Fruit fly (Drosophila melanogaster): ENCODE data around the gene CG4022.

Gene CG4022

DNA sequence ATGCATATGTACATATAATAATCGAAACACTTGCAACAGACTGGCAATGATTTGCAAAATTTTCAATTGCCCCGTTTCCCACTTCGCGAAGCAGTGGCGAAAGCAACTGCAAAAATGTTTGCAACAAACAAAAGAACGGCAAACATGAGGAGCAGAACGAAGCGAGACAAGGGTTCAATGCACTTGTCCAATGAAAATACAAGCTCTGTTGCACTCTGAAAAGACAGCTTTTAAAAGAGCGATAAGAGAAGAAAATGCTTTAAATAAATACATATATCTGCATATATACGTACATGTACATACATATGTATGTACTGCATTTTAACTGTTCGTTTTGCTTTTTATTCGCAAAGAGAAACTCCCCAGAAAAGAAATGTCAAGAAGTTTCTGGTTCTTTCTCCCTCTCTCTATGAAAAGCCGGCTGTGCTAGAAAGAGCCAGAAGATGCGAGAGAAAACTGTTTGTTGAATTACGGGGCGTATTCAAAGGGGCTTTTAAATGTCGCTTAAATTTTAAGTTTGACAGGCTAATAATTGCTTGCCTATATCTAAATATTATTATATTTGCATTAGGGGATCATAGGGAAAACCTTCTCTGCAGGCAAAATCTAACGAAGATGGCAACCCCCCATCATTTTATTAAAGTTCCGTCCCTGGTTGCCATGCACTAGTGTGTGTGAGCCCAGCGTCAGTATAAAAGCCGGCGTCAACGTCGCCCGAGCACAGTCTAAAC, 27.1 kb downstream of the CG4022 start, which contains the start of gene Hsp27:
Gene Hsp27 (plus strand): TSS at position 719 of the 731 bp plus-strand sequence.
- peak; percentile 98 for TF ChIP-seq CG8924 (tag; optimal IDR thresholded peaks at IDR 0.05)
- peak; percentile 99 to 100 for TF ChIP-seq bsh (GFP tag; optimal IDR thresholded peaks at IDR 0.05)
- peak; percentile 94 for TF ChIP-seq CG8359 (GFP tag; optimal IDR thresholded peaks at IDR 0.05; ENCODE audit: borderline replicate concordance)
- TF ChIP-seq CG1233 (GFP tag; optimal IDR thresholded peaks at IDR 0.05), result peak; percentile 97
- TF ChIP-seq CG2116 (GFP tag; optimal IDR thresholded peaks at IDR 0.05), result peak; percentile 82
- TF ChIP-seq klu (GFP tag; IDR thresholded peaks at IDR 0.05), result peak; percentile 96
- TF ChIP-seq Hmx (GFP tag; optimal IDR thresholded peaks at IDR 0.05), result peak; percentile 83
- TF ChIP-seq CG15011 (GFP tag; optimal IDR thresholded peaks at IDR 0.05), result peak; percentile 96
- peak; percentile 97 for TF ChIP-seq sr (GFP tag; IDR thresholded peaks at IDR 0.05)
- TF ChIP-seq CG10321 (GFP tag; IDR thresholded peaks at IDR 0.05), result peak; percentile 80
- peak; percentile 97 for TF ChIP-seq NFAT (GFP tag; IDR thresholded peaks at IDR 0.05)
- TF ChIP-seq CG3838 (GFP tag; optimal IDR thresholded peaks at IDR 0.05), result peak; percentile 87
- peak; percentile 97 for TF ChIP-seq CG18764 (GFP tag; optimal IDR thresholded peaks at IDR 0.05)
- peak; percentile 96 for TF ChIP-seq gro (GFP tag; optimal IDR thresholded peaks at IDR 0.05)
- TF ChIP-seq her (GFP tag; optimal IDR thresholded peaks at IDR 0.05), result peak; percentile 80
- TF ChIP-seq CG2875 (GFP tag; optimal IDR thresholded peaks at IDR 0.05), result peak; percentile 99
- TF ChIP-seq CG17829 (tag; optimal IDR thresholded peaks at IDR 0.05), result peak; percentile 98
- peak; percentile 95 for TF ChIP-seq CG10462 (GFP tag; optimal IDR thresholded peaks at IDR 0.05)
- TF ChIP-seq CG13894 (tag; optimal IDR thresholded peaks at IDR 0.05), result peak; percentile 93
- peak; percentile 78 for TF ChIP-seq ash1 (GFP tag; optimal IDR thresholded peaks at IDR 0.05)
- TF ChIP-seq ara (GFP tag; IDR thresholded peaks at IDR 0.05), result peak; percentile 99
- TF ChIP-seq B-H1 (GFP tag; IDR thresholded peaks at IDR 0.05), result peak; percentile 98
- TF ChIP-seq Elba2 (GFP tag; optimal IDR thresholded peaks at IDR 0.05), result peak; percentile 50
- peak; percentile 98 for TF ChIP-seq gsb-n (tag; optimal IDR thresholded peaks at IDR 0.05)
- peak; percentile 79 for TF ChIP-seq CG30020 (tag; optimal IDR thresholded peaks at IDR 0.05)
- TF ChIP-seq chm (GFP tag; IDR thresholded peaks at IDR 0.05), result peak; percentile 98
- peak; percentile 85 for TF ChIP-seq CG15073 (GFP tag; optimal IDR thresholded peaks at IDR 0.05)
- peak; percentile 97 for TF ChIP-seq org-1 (GFP tag; optimal IDR thresholded peaks at IDR 0.05)
- no peak for TF ChIP-seq Sin3A (optimal IDR thresholded peaks at IDR 0.05)
- TF ChIP-seq CG9437 (GFP tag; optimal IDR thresholded peaks at IDR 0.05), result peak; percentile 92
- peak; percentile 99 for TF ChIP-seq ATbp (GFP tag; optimal IDR thresholded peaks at IDR 0.05)
- TF ChIP-seq Dek (tag; optimal IDR thresholded peaks at IDR 0.05), result peak; percentile 97
- TF ChIP-seq Lim3 (GFP tag; IDR thresholded peaks at IDR 0.05), result peak; percentile 95
- peak; percentile 97 for TF ChIP-seq Fer3 (tag; optimal IDR thresholded peaks at IDR 0.05)
- peak; percentile 84 for TF ChIP-seq CG4328 (GFP tag; optimal IDR thresholded peaks at IDR 0.05)
- peak; percentile 90 for TF ChIP-seq sd (tag; optimal IDR thresholded peaks at IDR 0.05)
- TF ChIP-seq crp (GFP tag; optimal IDR thresholded peaks at IDR 0.05), result peak; percentile 4 to 66
- peak; percentile 96 for TF ChIP-seq CG31388 (GFP tag; optimal IDR thresholded peaks at IDR 0.05)
- peak; percentile 86 for TF ChIP-seq Atf-2 (GFP tag; optimal IDR thresholded peaks at IDR 0.05)
- TF ChIP-seq nmo (GFP tag; optimal IDR thresholded peaks at IDR 0.05), result peak; percentile 99
- TF ChIP-seq CG34422 (GFP tag; IDR thresholded peaks at IDR 0.05), result peak; percentile 99
- peak; percentile 84 for TF ChIP-seq pho (GFP tag; optimal IDR thresholded peaks at IDR 0.05)
- TF ChIP-seq fd102C (GFP tag; optimal IDR thresholded peaks at IDR 0.05), result peak; percentile 55
- TF ChIP-seq grn (GFP tag; optimal IDR thresholded peaks at IDR 0.05), result peak; percentile 86
- TF ChIP-seq MBD-R2 (GFP tag; IDR thresholded peaks at IDR 0.05), result peak; percentile 96
- peak; percentile 96 for TF ChIP-seq CG7357 (GFP tag; IDR thresholded peaks at IDR 0.05)
- peak; percentile 93 for TF ChIP-seq CG15514 (GFP tag; optimal IDR thresholded peaks at IDR 0.05)
- peak; percentile 94 for TF ChIP-seq btn (GFP tag; optimal IDR thresholded peaks at IDR 0.05)
- TF ChIP-seq H2.0 (GFP tag; IDR thresholded peaks at IDR 0.05), result peak; percentile 98
- TF ChIP-seq chn (GFP tag; optimal IDR thresholded peaks at IDR 0.05), result peak; percentile 96

Measured in whole organism, embryonic.